Worm (Caenorhabditis elegans) whole organism, late embryonic: Measurements from ENCODE around the gene F22B3.7.
"Not testable (repeated sequence)": the region's sequence is repeated elsewhere in the genome, so short reads cannot be mapped to it uniquely, and the experiment has no call there.

Source experiments
- C38D4.7 ChIP-seq: fragments of 200-800 bp; sonication (Bioruptor generic); optimal IDR thresholded peaks from 2 replicates; lab custom pipeline; 2018; ENCODE audit warnings: mild to moderate bottlenecking, missing genetic modification characterization, moderate library complexity, missing compliant biosample characterization
- F13H6.1 ChIP-seq: sonication (generic microtip); optimal IDR thresholded peaks from 2 replicates; lab custom pipeline; 2016; ENCODE audit warnings: missing genetic modification characterization, missing compliant biosample characterization
- K09A11.1 ChIP-seq: sonication (generic microtip); optimal IDR thresholded peaks from 2 replicates; lab custom pipeline; 2017; ENCODE audit warnings: antibody characterized with exemption, mild to moderate bottlenecking, missing genetic modification characterization, missing compliant biosample characterization; ENCODE audit not compliant: insufficient read depth
- T23F11.4 ChIP-seq: fragments of 200-800 bp; sonication (Bioruptor generic); optimal IDR thresholded peaks from 2 replicates; lab custom pipeline; 2018; ENCODE audit warnings: mild to moderate bottlenecking, missing genetic modification characterization, missing compliant biosample characterization
- ahr-1 ChIP-seq: sonication (generic microtip); optimal IDR thresholded peaks from 2 replicates; lab custom pipeline; 2016; ENCODE audit warnings: missing genetic modification characterization, missing compliant biosample characterization
- ceh-18 ChIP-seq: sonication (generic microtip); optimal IDR thresholded peaks from 2 replicates; lab custom pipeline; 2016; ENCODE audit warnings: missing genetic modification characterization, missing compliant biosample characterization
- ceh-30 ChIP-seq: fragments of 150-350 bp; optimal IDR thresholded peaks from 2 replicates; lab custom pipeline; 2014; ENCODE audit warnings: missing biosample characterization, missing genetic modification characterization
- ceh-31 ChIP-seq: sonication (generic microtip); optimal IDR thresholded peaks from 2 replicates; lab custom pipeline; 2016; ENCODE audit warnings: missing genetic modification characterization, missing compliant biosample characterization
- ceh-34 ChIP-seq: sonication (generic microtip); optimal IDR thresholded peaks from 2 replicates; lab custom pipeline; 2016; ENCODE audit warnings: mild to moderate bottlenecking, missing genetic modification characterization, missing compliant biosample characterization
- ceh-6 ChIP-seq: fragments of 200-800 bp; sonication (Bioruptor generic); optimal IDR thresholded peaks from 2 replicates; lab custom pipeline; 2018; ENCODE audit warnings: mild to moderate bottlenecking, missing genetic modification characterization, missing compliant biosample characterization
- dmd-4 ChIP-seq: sonication (generic microtip); optimal IDR thresholded peaks from 2 replicates; lab custom pipeline; 2016; ENCODE audit warnings: borderline replicate concordance, missing genetic modification characterization, missing compliant biosample characterization
- elt-4 ChIP-seq: sonication (generic microtip); optimal IDR thresholded peaks from 2 replicates; lab custom pipeline; 2016; ENCODE audit warnings: missing genetic modification characterization, missing compliant biosample characterization
- fkh-10 ChIP-seq: fragments of 150-350 bp; optimal IDR thresholded peaks from 2 replicates; lab custom pipeline; 2014; ENCODE audit warnings: missing biosample characterization, missing genetic modification reagents, missing genetic modification characterization
- hlh-15 ChIP-seq: sonication (generic microtip); optimal IDR thresholded peaks from 2 replicates; lab custom pipeline; 2016; ENCODE audit warnings: missing genetic modification characterization, missing compliant biosample characterization
- hlh-6 ChIP-seq: sonication (generic microtip); optimal IDR thresholded peaks from 2 replicates; lab custom pipeline; 2016; ENCODE audit warnings: missing genotype, missing genetic modification characterization, missing compliant biosample characterization
- hlh-8 ChIP-seq: sonication (generic microtip); optimal IDR thresholded peaks from 2 replicates; lab custom pipeline; 2016; ENCODE audit warnings: missing genotype, missing genetic modification characterization, missing compliant biosample characterization
- lim-6 ChIP-seq: sonication (generic microtip); optimal IDR thresholded peaks from 2 replicates; lab custom pipeline; 2016; ENCODE audit warnings: missing genetic modification characterization, missing compliant biosample characterization
- lin-11 ChIP-seq: fragments of 200-800 bp; sonication (Bioruptor generic); optimal IDR thresholded peaks from 2 replicates; lab custom pipeline; 2018; ENCODE audit warnings: mild to moderate bottlenecking, missing genetic modification characterization, missing compliant biosample characterization
- nfya-1 ChIP-seq: sonication (generic microtip); optimal IDR thresholded peaks from 2 replicates; lab custom pipeline; 2017; ENCODE audit warnings: missing genetic modification characterization, mild to moderate bottlenecking, missing compliant biosample characterization, antibody characterized with exemption, moderate library complexity
- nhr-11 ChIP-seq: fragments of 150-350 bp; optimal IDR thresholded peaks from 2 replicates; lab custom pipeline; 2014; ENCODE audit warnings: missing biosample characterization, missing genetic modification characterization
- pat-9 ChIP-seq: fragments of 200-800 bp; sonication (Bioruptor generic); optimal IDR thresholded peaks from 2 replicates; lab custom pipeline; 2018; ENCODE audit warnings: mild to moderate bottlenecking, missing genetic modification characterization, moderate library complexity, missing compliant biosample characterization
- pha-4 ChIP-seq: fragments of 150-350 bp; optimal IDR thresholded peaks from 2 replicates; lab custom pipeline; 2018; ENCODE audit warnings: missing biosample characterization, missing genetic modification reagents, missing genetic modification characterization
- pqm-1 ChIP-seq: sonication (generic microtip); optimal IDR thresholded peaks from 2 replicates; lab custom pipeline; 2016; ENCODE audit warnings: missing genetic modification characterization, missing compliant biosample characterization
- pros-1 ChIP-seq: fragments of 150-350 bp; optimal IDR thresholded peaks from 2 replicates; lab custom pipeline; 2014; ENCODE audit warnings: missing biosample characterization, missing genetic modification reagents, missing genetic modification characterization
- ref-2 ChIP-seq: sonication (generic microtip); optimal IDR thresholded peaks from 2 replicates; lab custom pipeline; 2016; ENCODE audit warnings: missing genetic modification characterization, missing compliant biosample characterization
- rnt-1 ChIP-seq: sonication (generic microtip); optimal IDR thresholded peaks from 2 replicates; lab custom pipeline; 2016; ENCODE audit warnings: missing genetic modification characterization, missing compliant biosample characterization
- sdc-2 ChIP-seq: sonication (generic microtip); optimal IDR thresholded peaks from 2 replicates; lab custom pipeline; 2016; ENCODE audit warnings: missing genotype, missing genetic modification characterization, missing compliant biosample characterization
- syd-9 ChIP-seq: sonication (generic microtip); optimal IDR thresholded peaks from 2 replicates; lab custom pipeline; 2016; ENCODE audit warnings: mild to moderate bottlenecking, missing genetic modification characterization, moderate library complexity, missing compliant biosample characterization
- tbx-2 ChIP-seq: sonication (generic microtip); optimal IDR thresholded peaks from 2 replicates; lab custom pipeline; 2016; ENCODE audit warnings: missing genetic modification characterization, missing compliant biosample characterization
- tbx-7 ChIP-seq: sonication (generic microtip); optimal IDR thresholded peaks from 2 replicates; lab custom pipeline; 2016; ENCODE audit warnings: missing genotype, missing genetic modification characterization, missing compliant biosample characterization
- ttx-3 ChIP-seq: sonication (generic microtip); optimal IDR thresholded peaks from 2 replicates; lab custom pipeline; 2016; ENCODE audit warnings: missing genetic modification reagents, missing genetic modification characterization, missing compliant biosample characterization
- unc-3 ChIP-seq, 2 experiments: fragments of 200-800 bp in 1 of 2; sonication (Bioruptor generic) in 1 of 2; sonication (generic microtip) in 1 of 2; conservative IDR thresholded peaks in 1 of 2; optimal IDR thresholded peaks in 1 of 2; 2 replicates each; pipeline versions ENCODE4 v1.3.6 to Lab custom; 2016 to 2022; ENCODE audit warnings: missing compliant biosample characterization in 2 of 2, missing genetic modification characterization in 2 of 2, missing genetic modification reagents in 1 of 2
- unc-42 ChIP-seq: sonication (generic microtip); optimal IDR thresholded peaks from 2 replicates; lab custom pipeline; 2016; ENCODE audit warnings: missing genotype, missing genetic modification characterization, missing compliant biosample characterization
- unc-86 ChIP-seq: sonication (generic microtip); optimal IDR thresholded peaks from 2 replicates; lab custom pipeline; 2016; ENCODE audit warnings: missing genetic modification characterization, missing compliant biosample characterization
- zip-5 ChIP-seq: sonication (generic microtip); optimal IDR thresholded peaks from 2 replicates; lab custom pipeline; 2016; ENCODE audit warnings: missing genetic modification characterization, missing compliant biosample characterization

The F22B3.7 gene

DNA sequence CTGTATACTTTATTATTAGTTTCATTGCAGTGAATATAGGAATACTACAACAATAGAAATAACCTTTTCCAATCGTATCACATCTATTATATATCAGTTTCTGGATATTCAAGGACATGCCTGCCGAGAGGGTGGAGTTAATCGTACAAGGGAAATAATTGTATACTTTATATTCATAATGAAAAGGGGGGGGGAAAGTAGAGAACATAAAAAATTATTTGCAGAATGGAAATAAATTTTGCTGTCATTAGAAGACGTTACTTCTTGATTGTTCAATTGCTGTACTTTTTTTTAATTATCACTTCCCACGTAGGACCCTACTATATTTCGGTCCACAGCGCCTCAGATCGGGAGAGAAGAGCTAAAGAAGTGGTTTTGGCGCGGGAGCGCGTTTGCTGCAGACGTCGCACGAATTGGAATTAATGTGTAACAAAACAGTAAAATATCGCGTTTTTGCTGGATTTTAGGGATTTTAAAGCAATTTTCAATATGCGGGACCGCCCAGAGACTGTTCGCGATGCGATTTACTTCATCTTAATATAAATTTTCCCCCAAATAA is 23.2 kb downstream of the F22B3.7 start, which contains the start of gene dsl-6:
Gene dsl-6 (minus strand): TSS at position 51 of the 559 bp plus-strand sequence.
- TF ChIP-seq sdc-2; pha-4; elt-4 (tag; lab: Kevin White, UChicago): not testable (repeated sequence)

DNA sequence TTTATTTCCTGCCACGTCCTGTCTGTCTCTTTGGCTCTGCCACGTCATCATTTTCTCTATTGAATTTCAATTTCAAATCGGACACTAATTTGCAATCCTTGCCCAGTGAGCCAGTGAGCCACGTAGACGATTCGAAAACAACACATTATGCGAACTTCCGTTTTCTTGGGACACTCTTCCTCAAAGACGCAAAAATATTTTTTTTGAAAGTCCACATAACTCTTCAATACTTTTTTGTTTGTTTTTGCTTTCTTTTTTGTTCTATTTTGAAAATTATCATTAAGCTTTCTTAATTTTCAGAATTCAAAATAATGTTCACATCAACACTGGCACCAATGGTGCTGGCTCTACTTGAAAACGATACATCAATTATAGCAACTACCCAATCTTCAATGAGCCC is 27.4 kb downstream of the F22B3.7 start, which contains the start of gene tag-89:
Gene tag-89 (plus strand): TSS at position 301 of the 400 bp plus-strand sequence.
- TF ChIP-seq pros-1 (tag; lab: Kevin White, UChicago) = no peak
- TF ChIP-seq tbx-2 = no peak
- no peak for TF ChIP-seq ref-2 (tag; lab: Kevin White, UChicago)
- no peak for TF ChIP-seq C38D4.7 (GFP tag; lab: Kevin White, UChicago)
- no peak for TF ChIP-seq zip-5 (tag; lab: Kevin White, UChicago)
- TF ChIP-seq fkh-10 (GFP tag; lab: Kevin White, UChicago) = no peak
- TF ChIP-seq ttx-3 (tag; lab: Kevin White, UChicago) = no peak
- TF ChIP-seq nfya-1 (tag; lab: Kevin White, UChicago) = no peak
- no peak for TF ChIP-seq ceh-30 (tag; lab: Kevin White, UChicago)
- no peak for TF ChIP-seq unc-86 (tag; lab: Kevin White, UChicago)
- no peak for TF ChIP-seq pha-4
- TF ChIP-seq ceh-18 = no peak
- TF ChIP-seq ceh-31 (tag; lab: Kevin White, UChicago) = no peak
- TF ChIP-seq lin-11 = no peak
- no peak for TF ChIP-seq F13H6.1 (tag; lab: Kevin White, UChicago)
- TF ChIP-seq hlh-8 (tag; lab: Kevin White, UChicago) = no peak
- no peak for TF ChIP-seq K09A11.1
- TF ChIP-seq pqm-1 (tag; lab: Kevin White, UChicago) = no peak
- no peak for TF ChIP-seq syd-9 (tag; lab: Kevin White, UChicago)
- TF ChIP-seq pat-9 (tag; lab: Kevin White, UChicago) = no peak

DNA sequence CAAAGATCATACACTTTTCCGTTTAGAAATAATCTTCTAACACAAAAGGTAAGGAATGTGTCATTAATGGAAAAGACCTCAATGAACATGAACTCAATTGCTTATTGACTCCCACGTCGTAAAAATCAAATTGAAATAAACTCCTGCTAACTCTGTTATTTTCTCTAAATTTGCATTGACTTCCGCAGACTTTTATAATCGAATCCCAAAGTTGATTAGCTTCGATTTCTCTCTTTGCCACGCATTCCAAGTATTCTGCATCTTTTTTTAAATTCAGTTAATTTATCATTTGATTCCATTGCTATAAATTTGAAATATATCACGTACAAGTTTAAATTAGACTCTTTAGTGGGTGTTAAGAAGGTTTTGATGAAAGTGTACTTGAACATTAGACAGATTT is 32.9 kb downstream of the F22B3.7 start:
- TF ChIP-seq unc-3 (GFP tag; conservative IDR thresholded peaks at IDR 0.05; lab: Robert Waterston, UW) (no peak), unc-3 (tag; optimal IDR thresholded peaks at IDR 0.05; lab: Kevin White, UChicago) (no peak), pat-9 (tag; lab: Kevin White, UChicago) (no peak), ahr-1 (tag; lab: Kevin White, UChicago) (no peak), unc-42 (tag; lab: Kevin White, UChicago) (peak; percentile 73), hlh-6 (tag; lab: Kevin White, UChicago) (no peak), ttx-3 (tag; lab: Kevin White, UChicago) (no peak), tbx-2 (no peak)

DNA sequence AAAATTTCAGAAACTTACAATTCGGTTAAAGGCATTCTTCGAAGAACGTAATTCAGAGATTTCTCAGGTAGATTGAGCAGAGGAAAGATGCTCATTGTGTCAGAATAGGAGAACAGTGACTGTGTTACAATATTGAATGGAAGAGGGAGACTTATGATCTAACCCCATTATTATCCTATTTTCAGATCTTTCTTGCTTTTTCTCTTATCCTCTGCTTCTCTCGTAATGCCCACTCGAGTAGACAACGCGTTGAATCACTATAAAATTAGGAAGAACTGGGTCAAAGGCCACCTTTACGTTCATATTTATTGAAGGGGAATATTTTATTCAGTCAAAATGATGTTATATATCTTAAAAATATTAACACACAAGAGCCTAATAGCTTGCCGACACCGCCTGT is 42.3 kb downstream of the F22B3.7 start, which contains the start of gene fbxb-76:
Gene fbxb-76 (minus strand): TSS at position 101 of the 400 bp plus-strand sequence.
- TF ChIP-seq lin-11 (no peak), dmd-4 (tag; lab: Kevin White, UChicago) (no peak), hlh-15 (no peak), ceh-30 (tag; lab: Kevin White, UChicago) (no peak), unc-86 (tag; lab: Kevin White, UChicago) (no peak), nhr-11 (no peak), ceh-6 (GFP tag; lab: Kevin White, UChicago) (no peak), tbx-7 (tag; lab: Kevin White, UChicago) (no peak), nfya-1 (tag; lab: Kevin White, UChicago) (no peak), lim-6 (tag; lab: Kevin White, UChicago) (no peak), ceh-34 (no peak), T23F11.4 (GFP tag; lab: Kevin White, UChicago) (no peak), rnt-1 (tag; lab: Kevin White, UChicago) (no peak)
